Worm (Caenorhabditis elegans): ENCODE measurements around the gene F59F5.3.

- TF ChIP-seq nhr-12 (tag; optimal IDR thresholded peaks at IDR 0.05) (no peak), ZK546.5 (tag; optimal IDR thresholded peaks at IDR 0.05) (no peak), lin-39 (tag; optimal IDR thresholded peaks at IDR 0.05) (no peak), lin-15B (tag; optimal IDR thresholded peaks at IDR 0.05) (no peak), fos-1 (tag; optimal IDR thresholded peaks at IDR 0.05) (no peak), egl-27 (tag; optimal IDR thresholded peaks at IDR 0.05) (no peak), pqm-1 (tag; optimal IDR thresholded peaks at IDR 0.05) (no peak), elt-2 (tag; optimal IDR thresholded peaks at IDR 0.05) (no peak), ztf-11 (tag; optimal IDR thresholded peaks at IDR 0.05) (no peak), ceh-9 (tag; optimal IDR thresholded peaks at IDR 0.05) (no peak), elt-3 (tag; optimal IDR thresholded peaks at IDR 0.05) (no peak)
These were observed 3.5 kb upstream of the F59F5.3 start, which contains the start of gene F59F5.5 for ce11 chrX:10545716-10546115.

Data from whole organism, L3 larva.